Worm (Caenorhabditis elegans) whole organism, early embryonic: Measurements from ENCODE around the gene R02D5.10.

ENCODE experiments used
- ama-1 ChIP-seq: fragments of 150-350 bp; optimal IDR thresholded peaks from 2 replicates; lab custom pipeline; 2014
- ets-7 ChIP-seq: sonication (generic microtip); optimal IDR thresholded peaks from 2 replicates; lab custom pipeline; 2016; ENCODE audit warnings: missing genotype, missing genetic modification characterization, missing compliant biosample characterization
- hnd-1 ChIP-seq: sonication (generic microtip); optimal IDR thresholded peaks from 2 replicates; lab custom pipeline; 2016; ENCODE audit warnings: missing genetic modification characterization, missing compliant biosample characterization
- pes-1 ChIP-seq: fragments of 200-800 bp; sonication (Bioruptor generic); IDR thresholded peaks from 2 replicates; pipeline ENCODE4 v1.3.6; 2022; ENCODE audit warnings: missing genetic modification reagents, missing genetic modification characterization, missing compliant biosample characterization

DNA sequence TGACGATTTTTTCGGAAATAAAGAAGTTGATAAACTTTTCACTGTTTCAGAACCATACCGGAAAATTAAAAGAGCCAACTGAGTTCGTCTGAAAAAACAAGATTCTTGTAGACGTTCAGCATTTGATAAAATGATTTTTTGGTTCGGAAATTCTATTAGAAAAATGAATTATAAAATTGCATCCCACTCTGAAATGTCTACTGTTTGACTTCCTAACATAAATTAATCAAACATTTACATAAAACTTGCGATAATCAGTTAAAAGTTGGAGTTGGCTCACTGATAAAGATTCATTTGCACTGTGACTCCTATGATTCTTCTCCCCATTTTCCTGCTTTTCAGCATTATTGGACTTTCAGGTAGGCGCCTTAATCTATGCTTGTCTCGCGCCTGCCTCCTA is 13.2 kb upstream of the R02D5.10 start, which contains the start of gene clec-57:
- TF ChIP-seq ama-1 (lab: Kevin White, UChicago), result no peak
- TF ChIP-seq hnd-1 (tag; lab: Kevin White, UChicago), result no peak
- no peak for TF ChIP-seq ets-7 (tag; lab: Kevin White, UChicago)
- no peak for TF ChIP-seq pes-1 (GFP tag; lab: Robert Waterston, UW)
